Fruit fly (Drosophila melanogaster) whole organism, prepupa: ENCODE results near the gene CG43407.

Source experiments
- CG11902 ChIP-seq: fragments of 200-800 bp; sonication (Bioruptor generic); optimal IDR thresholded peaks from 3 replicates; lab custom pipeline; 2016; ENCODE audit warnings: missing biosample characterization, missing genetic modification characterization
- CG15336 ChIP-seq: fragments of 200-800 bp; sonication (Bioruptor generic); IDR thresholded peaks from 2 replicates; pipeline ENCODE4 v1.3.6; 2022; ENCODE audit warnings: missing biosample characterization, missing genetic modification characterization
- CG3032 ChIP-seq: fragments of 200-800 bp; optimal IDR thresholded peaks from 2 replicates; lab custom pipeline; 2019; ENCODE audit warnings: missing biosample characterization, mild to moderate bottlenecking, missing genetic modification characterization, moderate library complexity
- CG34406 ChIP-seq: fragments of 200-800 bp; sonication (Bioruptor generic); optimal IDR thresholded peaks from 3 replicates; lab custom pipeline; 2016; ENCODE audit warnings: missing biosample characterization, missing genetic modification characterization
- CG3919 ChIP-seq: fragments of 200-800 bp; sonication (Bioruptor generic); optimal IDR thresholded peaks from 3 replicates; lab custom pipeline; 2016; ENCODE audit warnings: missing biosample characterization, missing genetic modification characterization
- CG4318 ChIP-seq: fragments of 200-800 bp; sonication (Bioruptor generic); optimal IDR thresholded peaks from 3 replicates; lab custom pipeline; 2017; ENCODE audit warnings: missing biosample characterization, mild to moderate bottlenecking, missing genetic modification characterization
- CG6163 ChIP-seq: fragments of 200-800 bp; sonication (Bioruptor generic); IDR thresholded peaks from 3 replicates; pipeline ENCODE4 v1.3.6; 2022; ENCODE audit warnings: missing biosample characterization, missing genetic modification characterization
- CG6276 ChIP-seq: fragments of 200-800 bp; sonication (Bioruptor generic); optimal IDR thresholded peaks from 2 replicates; lab custom pipeline; 2017; ENCODE audit warnings: missing biosample characterization, mild to moderate bottlenecking, missing genetic modification characterization
- CG6808 ChIP-seq: fragments of 200-800 bp; sonication (Bioruptor generic); optimal IDR thresholded peaks from 3 replicates; lab custom pipeline; 2017; ENCODE audit warnings: missing biosample characterization, missing genetic modification characterization, mild to moderate bottlenecking, moderate library complexity, missing genetic modification reagents
- CG6854 ChIP-seq: fragments of 200-800 bp; sonication (Bioruptor generic); optimal IDR thresholded peaks from 2 replicates; lab custom pipeline; 2017; ENCODE audit warnings: missing biosample characterization, mild to moderate bottlenecking, missing genetic modification characterization
- CG8119 ChIP-seq: fragments of 200-800 bp; sonication (Bioruptor generic); IDR thresholded peaks from 3 replicates; pipeline ENCODE4 v1.3.6; 2022; ENCODE audit warnings: missing biosample characterization, missing genetic modification characterization
- CG8319 ChIP-seq: fragments of 200-800 bp; sonication (Bioruptor generic); optimal IDR thresholded peaks from 3 replicates; lab custom pipeline; 2016; ENCODE audit warnings: missing biosample characterization, missing genetic modification characterization
- Eip75B ChIP-seq: fragments of 200-800 bp; sonication (Bioruptor generic); optimal IDR thresholded peaks from 3 replicates; lab custom pipeline; 2016; ENCODE audit warnings: missing biosample characterization, missing genetic modification characterization
- Eip78C ChIP-seq: fragments of 200-800 bp; sonication (Bioruptor generic); peaks from one replicate; lab custom pipeline; 2016; ENCODE audit warnings: missing biosample characterization, missing genetic modification characterization
- Eip93F ChIP-seq: fragments of 200-800 bp; sonication (Bioruptor generic); optimal IDR thresholded peaks from 2 replicates; lab custom pipeline; 2016; ENCODE audit warnings: missing biosample characterization, mild to moderate bottlenecking, missing genetic modification characterization
- Ets21C ChIP-seq: fragments of 200-800 bp; sonication (Bioruptor generic); optimal IDR thresholded peaks from 3 replicates; lab custom pipeline; 2016; ENCODE audit warnings: missing biosample characterization, missing genetic modification characterization
- Hr38 ChIP-seq: sonication (Bioruptor generic); optimal IDR thresholded peaks from 2 replicates; lab custom pipeline; 2016; ENCODE audit warnings: missing biosample characterization, missing genetic modification characterization
- Hr4 ChIP-seq: fragments of 200-800 bp; sonication (Bioruptor generic); optimal IDR thresholded peaks from 3 replicates; lab custom pipeline; 2016; ENCODE audit warnings: missing biosample characterization, missing genetic modification characterization
- Met ChIP-seq: fragments of 200-800 bp; sonication (Bioruptor generic); optimal IDR thresholded peaks from 3 replicates; lab custom pipeline; 2016; ENCODE audit warnings: missing biosample characterization, missing genetic modification characterization
- OdsH ChIP-seq: fragments of 200-800 bp; sonication (Bioruptor generic); optimal IDR thresholded peaks from 3 replicates; lab custom pipeline; 2016; ENCODE audit warnings: missing biosample characterization, missing genetic modification characterization
- Sox102F ChIP-seq: fragments of 200-800 bp; sonication (Bioruptor generic); optimal IDR thresholded peaks from 2 replicates; lab custom pipeline; 2016; ENCODE audit warnings: missing biosample characterization, mild to moderate bottlenecking, missing genetic modification characterization
- Sox14 ChIP-seq: fragments of 200-800 bp; sonication (Bioruptor generic); optimal IDR thresholded peaks from 3 replicates; lab custom pipeline; 2016; ENCODE audit warnings: missing biosample characterization, missing genetic modification characterization
- achi ChIP-seq: fragments of 200-800 bp; sonication (Bioruptor generic); optimal IDR thresholded peaks from 3 replicates; lab custom pipeline; 2016; ENCODE audit warnings: missing biosample characterization, missing genetic modification characterization
- acj6 ChIP-seq: fragments of 200-800 bp; sonication (Bioruptor generic); optimal IDR thresholded peaks from 3 replicates; lab custom pipeline; 2016; ENCODE audit warnings: missing biosample characterization, missing genetic modification characterization
- cyc ChIP-seq: fragments of 200-800 bp; sonication (Bioruptor generic); optimal IDR thresholded peaks from 3 replicates; lab custom pipeline; 2016; ENCODE audit warnings: missing biosample characterization, missing genetic modification characterization
- dac ChIP-seq: fragments of 200-800 bp; sonication (Bioruptor generic); optimal IDR thresholded peaks from 2 replicates; lab custom pipeline; 2017; ENCODE audit warnings: missing biosample characterization, mild to moderate bottlenecking, missing genetic modification characterization
- dsx ChIP-seq: fragments of 200-800 bp; optimal IDR thresholded peaks from 3 replicates; lab custom pipeline; 2019; ENCODE audit warnings: missing biosample characterization, mild to moderate bottlenecking, missing genetic modification characterization, moderate library complexity; ENCODE audit not compliant: poor library complexity, severe bottlenecking
- eg ChIP-seq: fragments of 200-800 bp; sonication (Bioruptor generic); IDR thresholded peaks from 3 replicates; pipeline ENCODE4 v1.3.6; 2022; ENCODE audit warnings: missing biosample characterization, missing genetic modification characterization
- esn ChIP-seq: fragments of 200-800 bp; sonication (Bioruptor generic); optimal IDR thresholded peaks from 2 replicates; lab custom pipeline; 2016; ENCODE audit warnings: missing biosample characterization, mild to moderate bottlenecking, missing genetic modification characterization, moderate library complexity
- fd59A ChIP-seq: fragments of 200-800 bp; sonication (Bioruptor generic); optimal IDR thresholded peaks from 2 replicates; lab custom pipeline; 2017; ENCODE audit warnings: missing biosample characterization, mild to moderate bottlenecking, missing genetic modification characterization, missing genetic modification reagents
- fd85E ChIP-seq: fragments of 200-800 bp; sonication (Bioruptor generic); optimal IDR thresholded peaks from 3 replicates; lab custom pipeline; 2016; ENCODE audit warnings: missing biosample characterization, missing genetic modification characterization
- lz ChIP-seq: fragments of 200-800 bp; sonication (Bioruptor generic); optimal IDR thresholded peaks from 3 replicates; lab custom pipeline; 2016; ENCODE audit warnings: missing biosample characterization, missing genetic modification characterization
- pdm3 ChIP-seq: fragments of 200-800 bp; sonication (Bioruptor generic); optimal IDR thresholded peaks from 3 replicates; lab custom pipeline; 2016; ENCODE audit warnings: missing biosample characterization, missing genetic modification characterization
- salr ChIP-seq, 2 experiments: fragments of 200-800 bp; sonication (Bioruptor generic); optimal IDR thresholded peaks; 3 replicates each; lab custom pipeline; 2016 to 2018; ENCODE audit warnings: missing biosample characterization in 2 of 2, missing genetic modification characterization in 2 of 2, mild to moderate bottlenecking in 1 of 2
- ss ChIP-seq, 2 experiments: fragments of 200-800 bp; sonication (Bioruptor generic); optimal IDR thresholded peaks; 2 replicates in 1 of 2; 3 replicates in 1 of 2; lab custom pipeline; 2017 to 2018; ENCODE audit warnings: mild to moderate bottlenecking in 2 of 2, missing biosample characterization in 2 of 2, missing genetic modification characterization in 2 of 2, moderate library complexity in 1 of 2
- svp ChIP-seq: fragments of 200-800 bp; sonication (Bioruptor generic); peaks from one replicate; lab custom pipeline; 2016; ENCODE audit warnings: missing biosample characterization, missing genetic modification characterization

CG43407 gene

DNA sequence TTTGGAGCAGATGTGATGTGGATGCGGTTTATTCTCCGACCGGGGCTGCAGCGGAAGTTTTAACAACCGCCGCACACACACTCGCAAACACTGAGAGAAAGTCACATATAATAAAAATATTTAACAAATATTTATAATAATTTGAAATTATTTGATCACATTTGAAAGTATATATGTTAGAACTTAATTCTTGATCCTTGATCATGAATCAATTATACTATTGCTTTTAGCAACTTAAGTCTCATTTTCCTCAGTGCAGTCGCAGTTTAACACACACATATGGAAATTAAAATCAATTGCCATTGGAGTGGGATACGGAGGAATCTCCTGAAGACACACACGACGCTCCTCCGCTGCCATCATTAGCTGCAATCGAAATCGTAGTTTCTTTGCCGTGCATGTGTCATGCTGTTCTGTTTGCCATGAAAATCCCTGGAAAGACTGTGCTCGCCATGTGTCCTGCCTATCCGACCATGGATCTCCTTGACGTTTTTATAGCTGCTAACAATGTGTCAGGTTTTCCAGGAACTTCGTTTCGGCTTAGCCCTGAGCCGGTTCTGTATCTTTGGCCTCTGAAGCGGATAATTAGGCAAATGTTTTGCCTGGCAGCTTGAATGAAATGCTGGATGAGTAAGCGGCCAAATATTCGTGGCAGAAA, 19.9 kb downstream of the CG43407 start (continued):
- TF ChIP-seq OdsH (GFP tag; lab: Kevin White, UChicago) = peak; percentile 69
- peak; percentile 50 to 60 for TF ChIP-seq salr (GFP tag; optimal IDR thresholded peaks at IDR 0.05; lab: Kevin White, UChicago)
- peak; percentile 19 for TF ChIP-seq CG11902 (GFP tag; lab: Kevin White, UChicago)
- peak; percentile 64 for TF ChIP-seq Sox102F (GFP tag; lab: Kevin White, UChicago)
- TF ChIP-seq Met (GFP tag; lab: Kevin White, UChicago) = peak; percentile 66
- TF ChIP-seq CG8319 (GFP tag; lab: Kevin White, UChicago) = peak; percentile 47
- TF ChIP-seq dsx (GFP tag; lab: Kevin White, UChicago) = peak; percentile 78
- TF ChIP-seq CG8119 = peak; percentile 65; the same call in 2 of the 3 replicates
- peak; percentile 78 for TF ChIP-seq CG3919 (GFP tag; lab: Kevin White, UChicago)
- peak; percentile 81 for TF ChIP-seq CG3032
- TF ChIP-seq Sox14 (GFP tag; lab: Kevin White, UChicago) = peak; percentile 59
- peak; percentile 73 for TF ChIP-seq CG6163 (GFP tag; lab: Robert Waterston, UW)
- peak; percentile 10 for TF ChIP-seq CG6276 (GFP tag; lab: Kevin White, UChicago)
- TF ChIP-seq fd59A (GFP tag; lab: Kevin White, UChicago) = peak; percentile 67
- TF ChIP-seq fd85E (GFP tag; lab: Kevin White, UChicago) = peak; percentile 34
- TF ChIP-seq eg (GFP tag; lab: Robert Waterston, UW) = peak; percentile 64
- peak; percentile 26 for TF ChIP-seq CG4318 (GFP tag; lab: Kevin White, UChicago)
- peak; percentile 80 for TF ChIP-seq acj6 (GFP tag; lab: Kevin White, UChicago)
- peak; percentile 33 for TF ChIP-seq Hr4 (GFP tag; lab: Kevin White, UChicago)
- TF ChIP-seq pdm3 (GFP tag; lab: Kevin White, UChicago) = peak; percentile 43
- no peak for TF ChIP-seq Ets21C (GFP tag; lab: Kevin White, UChicago)
- peak; percentile 69 for TF ChIP-seq CG15336 (GFP tag; lab: Robert Waterston, UW)
- peak; percentile 75 for TF ChIP-seq CG6808 (GFP tag; lab: Kevin White, UChicago)
- TF ChIP-seq svp (GFP tag; lab: Kevin White, UChicago) = peak; percentile 77

DNA sequence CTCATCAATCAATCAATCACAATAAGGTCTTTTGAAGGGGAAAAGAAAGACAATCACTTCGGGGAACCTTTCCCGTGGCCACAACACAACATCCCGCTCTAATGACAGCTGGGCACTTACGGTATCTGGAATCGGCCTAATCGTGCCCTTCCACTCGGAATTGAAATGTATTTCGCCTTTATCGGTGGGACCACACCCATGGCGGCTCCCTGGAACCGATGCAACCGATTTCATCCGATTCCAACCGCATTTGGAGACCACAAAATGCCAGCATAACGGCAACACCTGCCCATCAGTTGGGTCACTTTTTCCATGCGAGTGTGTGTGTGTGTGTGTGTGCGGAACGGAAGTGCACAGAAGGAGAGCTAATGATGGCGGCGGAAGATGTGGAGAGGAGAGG, 20.5 kb downstream of the CG43407 start:
- TF ChIP-seq Ets21C (GFP tag; lab: Kevin White, UChicago) (no peak), CG34406 (GFP tag; lab: Kevin White, UChicago) (no peak), fd85E (GFP tag; lab: Kevin White, UChicago) (no peak), ss (GFP tag; optimal IDR thresholded peaks at IDR 0.05; lab: Kevin White, UChicago) (no peak), CG6854 (no peak), achi (no peak), CG15336 (GFP tag; lab: Robert Waterston, UW) (no peak), esn (GFP tag; lab: Kevin White, UChicago) (no peak), Eip78C (GFP tag; lab: Kevin White, UChicago) (no peak), Eip75B (no peak), cyc (GFP tag; lab: Kevin White, UChicago) (no peak), CG6808 (GFP tag; lab: Kevin White, UChicago) (no peak), Eip93F (GFP tag; lab: Kevin White, UChicago) (no peak), CG8319 (GFP tag; lab: Kevin White, UChicago) (no peak), CG8119 (no peak), Hr38 (GFP tag; lab: Kevin White, UChicago) (no peak), dac (GFP tag; lab: Kevin White, UChicago) (no peak), CG6163 (GFP tag; lab: Robert Waterston, UW) (no peak), lz (GFP tag; lab: Kevin White, UChicago) (no peak)

DNA sequence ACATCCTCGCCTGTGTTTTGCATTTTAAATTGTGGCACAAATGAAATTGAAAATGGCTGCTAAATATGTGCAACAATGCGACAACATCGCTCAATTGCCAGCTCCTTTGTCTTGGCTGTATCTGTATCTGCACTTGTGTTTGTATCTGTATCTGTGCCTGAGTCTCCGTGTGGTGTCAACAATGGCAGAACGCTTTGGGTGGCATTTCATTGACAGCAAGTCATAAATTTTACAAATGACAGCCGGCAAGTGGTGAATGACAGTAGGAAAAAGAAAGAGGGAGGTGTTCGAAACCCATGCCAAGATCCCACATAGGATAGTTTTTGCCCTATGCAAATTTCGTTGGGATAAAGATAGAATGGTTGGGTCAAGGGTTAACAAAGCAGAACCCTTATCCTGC, 21.3 kb downstream of the CG43407 start:
- TF ChIP-seq pdm3 (GFP tag; lab: Kevin White, UChicago) (no peak), Sox14 (GFP tag; lab: Kevin White, UChicago) (peak; percentile 16)
